Worm (Caenorhabditis elegans) whole organism, late embryonic: Measurements from ENCODE around the gene pph-6.

Experiments
- F13H6.1 ChIP-seq: sonication (generic microtip); optimal IDR thresholded peaks from 2 replicates; lab custom pipeline; 2016; ENCODE audit warnings: missing genetic modification characterization, missing compliant biosample characterization
- ceh-9 ChIP-seq: sonication (generic microtip); optimal IDR thresholded peaks from 2 replicates; lab custom pipeline; 2016; ENCODE audit warnings: mild to moderate bottlenecking, missing genetic modification characterization, inconsistent platforms, missing compliant biosample characterization
- elt-2 ChIP-seq: sonication (generic microtip); optimal IDR thresholded peaks from 2 replicates; lab custom pipeline; 2016; ENCODE audit warnings: missing genetic modification reagents, missing genetic modification characterization, missing compliant biosample characterization
- fkh-10 ChIP-seq: fragments of 150-350 bp; optimal IDR thresholded peaks from 2 replicates; lab custom pipeline; 2014; ENCODE audit warnings: missing biosample characterization, missing genetic modification reagents, missing genetic modification characterization
- nfya-1 ChIP-seq: sonication (generic microtip); optimal IDR thresholded peaks from 2 replicates; lab custom pipeline; 2017; ENCODE audit warnings: missing genetic modification characterization, mild to moderate bottlenecking, missing compliant biosample characterization, antibody characterized with exemption, moderate library complexity
- nhr-11 ChIP-seq: fragments of 150-350 bp; optimal IDR thresholded peaks from 2 replicates; lab custom pipeline; 2014; ENCODE audit warnings: missing biosample characterization, missing genetic modification characterization
- unc-86 ChIP-seq: sonication (generic microtip); optimal IDR thresholded peaks from 2 replicates; lab custom pipeline; 2016; ENCODE audit warnings: missing genetic modification characterization, missing compliant biosample characterization

ce11 chrIII:3468384-3468783, 6.9 kb downstream of the pph-6 start:
- TF ChIP-seq elt-2 (tag; lab: Kevin White, UChicago) = no peak
- no peak for TF ChIP-seq F13H6.1
- TF ChIP-seq unc-86 (tag; lab: Kevin White, UChicago) = no peak
- TF ChIP-seq nhr-11 (tag; lab: Kevin White, UChicago) = no peak
- TF ChIP-seq ceh-9 = no peak
- no peak for TF ChIP-seq fkh-10 (GFP tag; lab: Kevin White, UChicago)
- TF ChIP-seq nfya-1 = no peak
